Fruit fly (Drosophila melanogaster) whole organism, embryonic: ENCODE measurements around the gene Rgl.
A peak's percentile ranks its signal among the peaks of the same experiment; 100 is the strongest.

Experiments used
- Asciz ChIP-seq: fragments of 200-800 bp; sonication (Bioruptor generic); optimal IDR thresholded peaks from 2 replicates; lab custom pipeline; 2017; ENCODE audit warnings: missing biosample characterization, mild to moderate bottlenecking, missing genetic modification characterization, missing genetic modification reagents
- CG10147 ChIP-seq: fragments of 200-800 bp; sonication (Bioruptor generic); optimal IDR thresholded peaks from 2 replicates; lab custom pipeline; 2019; ENCODE audit warnings: missing biosample characterization, mild to moderate bottlenecking, missing genetic modification characterization, moderate library complexity
- CG12071 ChIP-seq: fragments of 200-800 bp; sonication (Bioruptor generic); optimal IDR thresholded peaks from 3 replicates; lab custom pipeline; 2018; ENCODE audit warnings: missing biosample characterization, mild to moderate bottlenecking, missing genetic modification characterization
- CG12155 ChIP-seq: fragments of 200-800 bp; sonication (Bioruptor generic); optimal IDR thresholded peaks from 3 replicates; lab custom pipeline; 2016; ENCODE audit warnings: missing biosample characterization, missing genetic modification characterization
- CG12391 ChIP-seq: fragments of 200-800 bp; sonication (Bioruptor generic); optimal IDR thresholded peaks from 3 replicates; lab custom pipeline; 2018; ENCODE audit warnings: missing biosample characterization, mild to moderate bottlenecking, missing genetic modification characterization, moderate library complexity
- CG12744 ChIP-seq: fragments of 200-800 bp; sonication (Bioruptor generic); optimal IDR thresholded peaks from 2 replicates; lab custom pipeline; 2016; ENCODE audit warnings: missing biosample characterization, missing genetic modification characterization
- CG13624 ChIP-seq: fragments of 200-800 bp; sonication (Bioruptor generic); optimal IDR thresholded peaks from 2 replicates; lab custom pipeline; 2016; ENCODE audit warnings: missing biosample characterization, missing genetic modification characterization
- CG14014 ChIP-seq: fragments of 200-800 bp; sonication (Bioruptor generic); IDR thresholded peaks from 2 replicates; pipeline ENCODE4 v1.3.6; 2022; ENCODE audit warnings: missing biosample characterization, missing genetic modification characterization
- CG14860 ChIP-seq: fragments of 200-800 bp; sonication (Bioruptor generic); IDR thresholded peaks from 3 replicates; pipeline ENCODE4 v1.3.6; 2022; ENCODE audit warnings: missing biosample characterization, missing genetic modification characterization; ENCODE audit not compliant: partially characterized antibody
- CG2120 ChIP-seq: fragments of 200-800 bp; sonication (Bioruptor generic); optimal IDR thresholded peaks from 3 replicates; lab custom pipeline; 2016; ENCODE audit warnings: missing biosample characterization, missing genetic modification characterization
- CG5245 ChIP-seq: fragments of 200-800 bp; sonication (Bioruptor generic); optimal IDR thresholded peaks from 3 replicates; lab custom pipeline; 2016; ENCODE audit warnings: missing biosample characterization, missing genetic modification characterization
- CG6765 ChIP-seq: fragments of 200-800 bp; sonication (Bioruptor generic); optimal IDR thresholded peaks from 3 replicates; lab custom pipeline; 2017; ENCODE audit warnings: missing biosample characterization, mild to moderate bottlenecking, missing genetic modification characterization
- CG7357 ChIP-seq: fragments of 200-800 bp; sonication (Bioruptor generic); IDR thresholded peaks from 3 replicates; pipeline ENCODE4 v1.3.6; 2022; ENCODE audit warnings: missing biosample characterization, missing genetic modification characterization
- CG9876 ChIP-seq: fragments of 200-800 bp; sonication (Bioruptor generic); optimal IDR thresholded peaks from 2 replicates; lab custom pipeline; 2016; ENCODE audit warnings: missing biosample characterization, missing genetic modification characterization
- CTCF ChIP-seq: fragments of 200-800 bp; sonication (Bioruptor generic); optimal IDR thresholded peaks from 2 replicates; lab custom pipeline; 2017; ENCODE audit warnings: missing biosample characterization, mild to moderate bottlenecking, missing genetic modification characterization, moderate library complexity
- Chrac-16 ChIP-seq: fragments of 200-800 bp; sonication (Bioruptor generic); optimal IDR thresholded peaks from 3 replicates; lab custom pipeline; 2016; ENCODE audit warnings: missing biosample characterization, missing genetic modification characterization
- Eip74EF ChIP-seq, 2 experiments: fragments of 200-800 bp in 1 of 2; fragments of >200 bp in 1 of 2; sonication (Bioruptor generic) in 1 of 2; optimal IDR thresholded peaks; 2 replicates each; lab custom pipeline; 2017 to 2019; ENCODE audit warnings: missing biosample characterization in 2 of 2, missing genetic modification characterization in 2 of 2, mild to moderate bottlenecking in 1 of 2, moderate library complexity in 1 of 2
- HLHmδ ChIP-seq: fragments of 200-800 bp; sonication (Bioruptor generic); optimal IDR thresholded peaks from 2 replicates; lab custom pipeline; 2018; ENCODE audit warnings: missing biosample characterization, mild to moderate bottlenecking, missing genetic modification characterization, moderate library complexity
- Hr78 ChIP-seq, 2 experiments: fragments of 200-800 bp in 1 of 2; fragments of >200 bp in 1 of 2; sonication (Bioruptor generic) in 1 of 2; optimal IDR thresholded peaks; 2 replicates each; lab custom pipeline; 2017 to 2019; ENCODE audit warnings: missing biosample characterization in 2 of 2, missing genetic modification characterization in 2 of 2, mild to moderate bottlenecking in 1 of 2, moderate library complexity in 1 of 2
- MBD-R2 ChIP-seq: fragments of 200-800 bp; sonication (Bioruptor generic); IDR thresholded peaks from 2 replicates; pipeline ENCODE4 v1.3.6; 2022; ENCODE audit warnings: missing biosample characterization, missing genetic modification characterization
- Mad ChIP-seq: fragments of 200-800 bp; sonication (Bioruptor generic); optimal IDR thresholded peaks from 2 replicates; lab custom pipeline; 2016; ENCODE audit warnings: missing biosample characterization, missing genetic modification characterization
- PHDP ChIP-seq: fragments of 200-800 bp; sonication (Bioruptor generic); optimal IDR thresholded peaks from 3 replicates; lab custom pipeline; 2018; ENCODE audit warnings: missing biosample characterization, mild to moderate bottlenecking, missing genetic modification characterization, moderate library complexity
- Scr ChIP-seq: fragments of 200-800 bp; sonication (Bioruptor generic); IDR thresholded peaks from 2 replicates; pipeline ENCODE4 v1.3.6; 2022; ENCODE audit warnings: missing biosample characterization, missing genetic modification characterization; ENCODE audit not compliant: partially characterized antibody
- Spps ChIP-seq: fragments of 200-800 bp; sonication (Bioruptor generic); optimal IDR thresholded peaks from 2 replicates; lab custom pipeline; 2018; ENCODE audit warnings: missing biosample characterization, mild to moderate bottlenecking, missing genetic modification characterization
- Xrp1 ChIP-seq: fragments of 200-800 bp; sonication (Bioruptor generic); IDR thresholded peaks from 2 replicates; pipeline ENCODE4 v1.3.6; 2022; ENCODE audit warnings: missing biosample characterization, missing genetic modification characterization
- al ChIP-seq: fragments of 200-800 bp; sonication (Bioruptor generic); IDR thresholded peaks from 2 replicates; pipeline ENCODE4 v1.3.6; 2022; ENCODE audit warnings: missing biosample characterization, missing genetic modification characterization
- amos ChIP-seq: fragments of 200-800 bp; sonication (Bioruptor generic); IDR thresholded peaks from 2 replicates; pipeline ENCODE4 v1.3.6; 2022; ENCODE audit warnings: missing biosample characterization, missing genetic modification characterization; ENCODE audit not compliant: partially characterized antibody
- bbx ChIP-seq: fragments of 200-800 bp; sonication (Bioruptor generic); IDR thresholded peaks from 2 replicates; pipeline ENCODE4 v1.3.6; 2022; ENCODE audit warnings: missing biosample characterization, missing genetic modification characterization; ENCODE audit not compliant: partially characterized antibody
- crp ChIP-seq, 2 experiments: fragments of 200-800 bp; sonication (Bioruptor generic); optimal IDR thresholded peaks; 2 replicates in 1 of 2; 3 replicates in 1 of 2; lab custom pipeline; 2017; ENCODE audit warnings: missing biosample characterization in 2 of 2, missing genetic modification characterization in 2 of 2, mild to moderate bottlenecking in 1 of 2, moderate library complexity in 1 of 2
- cwo ChIP-seq: fragments of 200-800 bp; sonication (Bioruptor generic); optimal IDR thresholded peaks from 3 replicates; lab custom pipeline; 2017; ENCODE audit warnings: missing biosample characterization, missing genetic modification characterization, mild to moderate bottlenecking, moderate library complexity, missing genetic modification reagents
- fd102C ChIP-seq: fragments of 200-800 bp; sonication (Bioruptor generic); optimal IDR thresholded peaks from 2 replicates; lab custom pipeline; 2018; ENCODE audit warnings: missing biosample characterization, mild to moderate bottlenecking, missing genetic modification characterization, moderate library complexity
- gcm ChIP-seq: fragments of 200-800 bp; sonication (Bioruptor generic); optimal IDR thresholded peaks from 2 replicates; lab custom pipeline; 2019; ENCODE audit warnings: missing biosample characterization, mild to moderate bottlenecking, missing genetic modification characterization, moderate library complexity
- gfzf ChIP-seq: fragments of 200-800 bp; sonication (Bioruptor generic); optimal IDR thresholded peaks from 2 replicates; lab custom pipeline; 2016; ENCODE audit warnings: missing biosample characterization, mild to moderate bottlenecking, missing genetic modification characterization, moderate library complexity
- gt ChIP-seq: fragments of 200-800 bp; sonication (Bioruptor generic); IDR thresholded peaks from 2 replicates; pipeline ENCODE4 v1.3.6; 2022; ENCODE audit warnings: missing biosample characterization, missing genetic modification characterization
- hkb ChIP-seq, 2 experiments: fragments of 200-800 bp in 1 of 2; fragments of >200 bp in 1 of 2; sonication (Bioruptor generic) in 1 of 2; IDR thresholded peaks in 1 of 2; optimal IDR thresholded peaks in 1 of 2; 2 replicates each; pipeline versions ENCODE4 v1.3.6 to Lab custom; 2017 to 2022; ENCODE audit warnings: missing biosample characterization in 1 of 2, missing genetic modification characterization in 1 of 2
- insv ChIP-seq, 2 experiments: fragments of 200-800 bp; sonication (Bioruptor generic); optimal IDR thresholded peaks; 3 replicates each; lab custom pipeline; 2016 to 2018; ENCODE audit warnings: missing biosample characterization in 2 of 2, missing genetic modification characterization in 2 of 2
- ken ChIP-seq: fragments of 200-800 bp; sonication (Bioruptor generic); IDR thresholded peaks from 3 replicates; pipeline ENCODE4 v1.3.6; 2022; ENCODE audit warnings: missing biosample characterization, missing genetic modification characterization
- phol ChIP-seq: fragments of 200-800 bp; sonication (Bioruptor generic); optimal IDR thresholded peaks from 3 replicates; lab custom pipeline; 2018; ENCODE audit warnings: missing biosample characterization, mild to moderate bottlenecking, missing genetic modification characterization, moderate library complexity
- pnt ChIP-seq: fragments of 200-800 bp; sonication (Bioruptor generic); optimal IDR thresholded peaks from 3 replicates; lab custom pipeline; 2016; ENCODE audit warnings: missing biosample characterization, missing genetic modification characterization
- pzg ChIP-seq: fragments of 200-800 bp; sonication (Bioruptor generic); optimal IDR thresholded peaks from 3 replicates; lab custom pipeline; 2018; ENCODE audit warnings: missing biosample characterization, mild to moderate bottlenecking, missing genetic modification characterization, moderate library complexity
- rib ChIP-seq: fragments of 200-800 bp; sonication (Bioruptor generic); IDR thresholded peaks from 2 replicates; pipeline ENCODE4 v1.3.6; 2022; ENCODE audit warnings: missing biosample characterization, missing genetic modification characterization
- salm ChIP-seq: fragments of 200-800 bp; sonication (Bioruptor generic); optimal IDR thresholded peaks from 2 replicates; lab custom pipeline; 2018; ENCODE audit warnings: missing biosample characterization, mild to moderate bottlenecking, missing genetic modification characterization
- sc ChIP-seq, 3 experiments: fragments of >200 bp in 2 of 3; fragments of 200-800 bp in 1 of 3; sonication (Bioruptor generic) in 1 of 3; optimal IDR thresholded peaks; 2 replicates in 2 of 3; 3 replicates in 1 of 3; lab custom pipeline; 2017; ENCODE audit warnings: mild to moderate bottlenecking in 1 of 3, missing biosample characterization in 1 of 3, missing genetic modification characterization in 1 of 3, missing genetic modification reagents in 1 of 3
- sisA ChIP-seq: fragments of 200-800 bp; sonication (Bioruptor generic); IDR thresholded peaks from 2 replicates; pipeline ENCODE4 v1.3.6; 2022; ENCODE audit warnings: missing biosample characterization, missing genetic modification characterization
- stc ChIP-seq: fragments of 200-800 bp; sonication (Bioruptor generic); IDR thresholded peaks from 2 replicates; pipeline ENCODE4 v1.3.6; 2022; ENCODE audit warnings: missing biosample characterization, missing genetic modification characterization
- trem ChIP-seq: fragments of 200-800 bp; optimal IDR thresholded peaks from 3 replicates; lab custom pipeline; 2019; ENCODE audit warnings: missing biosample characterization, mild to moderate bottlenecking, missing genetic modification characterization, moderate library complexity
- trh ChIP-seq: fragments of 200-800 bp; sonication (Bioruptor generic); optimal IDR thresholded peaks from 2 replicates; lab custom pipeline; 2016; ENCODE audit warnings: missing biosample characterization, missing genetic modification characterization
- zen ChIP-seq: fragments of 200-800 bp; sonication (Bioruptor generic); optimal IDR thresholded peaks from 3 replicates; lab custom pipeline; 2018; ENCODE audit warnings: missing biosample characterization, mild to moderate bottlenecking, missing genetic modification characterization, moderate library complexity

The Rgl gene

dm6 chr3L:13862403-13862802 lies 62.7 kb downstream of the Rgl start (continued):
- no peak for TF ChIP-seq PHDP (tag; lab: Kevin White, UChicago)
- TF ChIP-seq sisA, result no peak; the same call in 1 of the 2 replicates
- peak; percentile 9 for TF ChIP-seq trem (tag; lab: Kevin White, UChicago)
- TF ChIP-seq crp (GFP tag; optimal IDR thresholded peaks at IDR 0.05; lab: Kevin White, UChicago), result peak in 1 of 2 experiments; percentile 27
- TF ChIP-seq salm (tag; lab: Kevin White, UChicago), result no peak
- TF ChIP-seq ken (GFP tag; lab: Robert Waterston, UW), result peak; percentile 97
- TF ChIP-seq HLHmδ, result no peak
- peak; percentile 61; the same call in 1 of the 2 replicates for TF ChIP-seq gt (GFP tag; lab: Robert Waterston, UW)
- TF ChIP-seq phol, result peak; percentile 67
- TF ChIP-seq insv (GFP tag; optimal IDR thresholded peaks at IDR 0.05; lab: Kevin White, UChicago), result no peak
- TF ChIP-seq cwo (GFP tag; lab: Kevin White, UChicago), result peak; percentile 100
- TF ChIP-seq CG10147 (GFP tag; lab: Kevin White, UChicago), result no peak
- TF ChIP-seq Spps, result no peak
- peak; percentile 78; the same call in 2 of the 3 replicates for TF ChIP-seq CG7357 (GFP tag; lab: Robert Waterston, UW)
- peak; percentile 78 for TF ChIP-seq Xrp1
- peak; percentile 72 for TF ChIP-seq CG9876 (GFP tag; lab: Kevin White, UChicago)
- TF ChIP-seq sc (optimal IDR thresholded peaks at IDR 0.05; lab: Kevin White, UChicago), result no peak
- peak; percentile 46 for TF ChIP-seq sc (GFP tag; optimal IDR thresholded peaks at IDR 0.05; lab: Kevin White, UChicago)
- TF ChIP-seq Asciz, result no peak
- peak; percentile 47 for TF ChIP-seq trh (GFP tag; lab: Kevin White, UChicago)
- TF ChIP-seq pnt, result peak; percentile 90
- no peak for TF ChIP-seq Eip74EF (GFP tag; optimal IDR thresholded peaks at IDR 0.05; lab: Kevin White, UChicago)
- TF ChIP-seq stc (GFP tag; lab: Robert Waterston, UW), result 0 out of 2 replicates have a peak, but pooled peaks have one; percentile 45
- peak; percentile 90 for TF ChIP-seq rib (GFP tag; lab: Robert Waterston, UW)
- no peak for TF ChIP-seq CG12071 (GFP tag; lab: Kevin White, UChicago)
- no peak for TF ChIP-seq pzg (GFP tag; lab: Kevin White, UChicago)

- no peak for TF ChIP-seq Hr78 (GFP tag; optimal IDR thresholded peaks at IDR 0.05; lab: Kevin White, UChicago)
- no peak for TF ChIP-seq CG12155 (GFP tag; lab: Kevin White, UChicago)
- peak; percentile 66 for TF ChIP-seq amos (GFP tag; lab: Robert Waterston, UW)
- 0 out of 2 replicates have a peak, but pooled peaks have one; percentile 17 for TF ChIP-seq Scr (GFP tag; lab: Robert Waterston, UW)
- TF ChIP-seq al (GFP tag; lab: Robert Waterston, UW), result no peak
- TF ChIP-seq zen (tag; lab: Kevin White, UChicago), result peak; percentile 3
- no peak for TF ChIP-seq fd102C (GFP tag; lab: Kevin White, UChicago)
- TF ChIP-seq CG14014, result no peak
- TF ChIP-seq hkb (optimal IDR thresholded peaks at IDR 0.05; lab: Kevin White, UChicago), result no peak
- TF ChIP-seq hkb (GFP tag; IDR thresholded peaks at IDR 0.05; lab: Robert Waterston, UW), result no peak
- TF ChIP-seq MBD-R2, result no peak
- TF ChIP-seq bbx, result 0 out of 2 replicates have a peak, but pooled peaks have one; percentile 11
- TF ChIP-seq Mad (GFP tag; lab: Kevin White, UChicago), result no peak
- no peak for TF ChIP-seq CG2120 (GFP tag; lab: Kevin White, UChicago)
- TF ChIP-seq Chrac-16, result no peak
- TF ChIP-seq CG12744 (GFP tag; lab: Kevin White, UChicago), result no peak
- TF ChIP-seq gfzf (GFP tag; lab: Kevin White, UChicago), result no peak
- peak; percentile 79 for TF ChIP-seq CTCF (GFP tag; lab: Kevin White, UChicago)
- TF ChIP-seq CG13624 (GFP tag; lab: Kevin White, UChicago), result no peak
- no peak for TF ChIP-seq gcm (GFP tag; lab: Kevin White, UChicago)
- no peak for TF ChIP-seq CG12391
- TF ChIP-seq CG5245 (GFP tag; lab: Kevin White, UChicago), result no peak
- 0 out of 3 replicates have a peak, but pooled peaks have one; percentile 37 for TF ChIP-seq CG14860 (GFP tag; lab: Robert Waterston, UW)
- TF ChIP-seq CG6765 (GFP tag; lab: Kevin White, UChicago), result no peak
These were observed 65.3 kb downstream of the Rgl start for dm6 chr3L:13859688-13860373.
